Worm (Caenorhabditis elegans) whole organism, L1 larva: ENCODE data around the gene C38C10.3.

Source experiments
- C04F5.9 ChIP-seq: sonication (generic microtip); optimal IDR thresholded peaks from 2 replicates; lab custom pipeline; 2016; ENCODE audit warnings: missing genetic modification characterization, missing compliant biosample characterization
- F16B12.6 ChIP-seq: fragments of 150-350 bp; optimal IDR thresholded peaks from 2 replicates; lab custom pipeline; 2014; ENCODE audit warnings: missing biosample characterization, missing genetic modification characterization
- ama-1 ChIP-seq: fragments of 150-350 bp; optimal IDR thresholded peaks from 2 replicates; lab custom pipeline; 2014
- blmp-1 ChIP-seq: fragments of 150-350 bp; optimal IDR thresholded peaks from 2 replicates; lab custom pipeline; 2014; ENCODE audit warnings: missing biosample characterization, missing genetic modification characterization
- ceh-63 ChIP-seq: fragments of 200-800 bp; sonication (Bioruptor generic); optimal IDR thresholded peaks from 2 replicates; lab custom pipeline; 2018; ENCODE audit warnings: mild to moderate bottlenecking, missing genetic modification characterization, missing compliant biosample characterization
- ceh-82 ChIP-seq, 3 experiments: fragments of 150-350 bp in 1 of 3; sonication (generic microtip) in 2 of 3; optimal IDR thresholded peaks; 2 replicates each; lab custom pipeline; 2014 to 2017; ENCODE audit warnings: missing biosample characterization in 3 of 3, missing genetic modification characterization in 3 of 3
- dpl-1 ChIP-seq, 3 experiments: fragments of 150-350 bp in 2 of 3; sonication (generic microtip) in 1 of 3; optimal IDR thresholded peaks; 2 replicates each; lab custom pipeline; 2014 to 2017; ENCODE audit warnings: missing biosample characterization in 3 of 3, missing genetic modification characterization in 3 of 3, missing genetic modification reagents in 3 of 3
- dsc-1 ChIP-seq: sonication (generic microtip); optimal IDR thresholded peaks from 2 replicates; lab custom pipeline; 2016; ENCODE audit warnings: mild to moderate bottlenecking, missing genetic modification characterization, missing compliant biosample characterization
- efl-1 ChIP-seq, 4 experiments: fragments of 150-350 bp; optimal IDR thresholded peaks in 3 of 4; peaks in 1 of 4; 1 replicate in 1 of 4; 2 replicates in 3 of 4; lab custom pipeline; 2014; ENCODE audit warnings: missing biosample characterization in 2 of 4, missing genetic modification characterization in 2 of 4, missing genetic modification reagents in 2 of 4
- egl-13 ChIP-seq: sonication (generic microtip); optimal IDR thresholded peaks from 2 replicates; lab custom pipeline; 2016; ENCODE audit warnings: missing genotype, missing genetic modification reagents, missing genetic modification characterization, missing compliant biosample characterization
- elt-2 ChIP-seq: sonication (generic microtip); optimal IDR thresholded peaks from 2 replicates; lab custom pipeline; 2016; ENCODE audit warnings: missing genetic modification characterization, mild to moderate bottlenecking, inconsistent platforms, missing compliant biosample characterization, missing genetic modification reagents
- ets-5 ChIP-seq: fragments of 200-800 bp; sonication (Bioruptor generic); IDR thresholded peaks from 2 replicates; pipeline ENCODE4 v1.3.6; 2022; ENCODE audit warnings: missing genetic modification characterization, missing compliant biosample characterization
- fkh-4 ChIP-seq: sonication (generic microtip); optimal IDR thresholded peaks from 2 replicates; lab custom pipeline; 2016; ENCODE audit warnings: missing compliant biosample characterization, missing genetic modification characterization, borderline replicate concordance
- grh-1 ChIP-seq: fragments of 200-800 bp; sonication (Bioruptor generic); IDR thresholded peaks from 2 replicates; pipeline ENCODE4 v1.3.6; 2022; ENCODE audit warnings: missing genetic modification reagents, missing genetic modification characterization, missing compliant biosample characterization
- hpl-2 ChIP-seq: fragments of 150-350 bp; optimal IDR thresholded peaks from 2 replicates; lab custom pipeline; 2014; ENCODE audit warnings: missing biosample characterization, missing genetic modification reagents, missing genetic modification characterization
- irx-1 ChIP-seq: sonication (generic microtip); optimal IDR thresholded peaks from 2 replicates; lab custom pipeline; 2016; ENCODE audit warnings: missing genetic modification characterization, missing compliant biosample characterization
- isw-1 ChIP-seq: fragments of 200-800 bp; sonication (Bioruptor generic); IDR thresholded peaks from 2 replicates; pipeline ENCODE4 v1.3.6; 2022; ENCODE audit warnings: missing genetic modification characterization, missing compliant biosample characterization
- lin-14 ChIP-seq: fragments of 200-800 bp; sonication (Bioruptor generic); optimal IDR thresholded peaks from 2 replicates; lab custom pipeline; 2018; ENCODE audit warnings: mild to moderate bottlenecking, missing genetic modification characterization, moderate library complexity, missing compliant biosample characterization
- lin-15B ChIP-seq: fragments of 150-350 bp; sonication (generic microtip); optimal IDR thresholded peaks from 3 replicates; lab custom pipeline; 2014; ENCODE audit warnings: missing biosample characterization, missing genetic modification characterization
- lin-35 ChIP-seq, 2 experiments: fragments of 150-350 bp; optimal IDR thresholded peaks; 2 replicates each; lab custom pipeline; 2014; ENCODE audit warnings: missing biosample characterization in 2 of 2, missing genetic modification characterization in 2 of 2, missing genetic modification reagents in 2 of 2
- lin-39 ChIP-seq: fragments of 150-350 bp; optimal IDR thresholded peaks from 2 replicates; lab custom pipeline; 2014; ENCODE audit warnings: missing biosample characterization, missing genetic modification reagents, missing genetic modification characterization
- lsy-2 ChIP-seq, 2 experiments: fragments of 150-350 bp; optimal IDR thresholded peaks; 2 replicates each; lab custom pipeline; 2014; ENCODE audit warnings: missing biosample characterization in 2 of 2, missing genetic modification characterization in 2 of 2
- mab-9 ChIP-seq: fragments of 200-800 bp; sonication (Bioruptor generic); IDR thresholded peaks from 2 replicates; pipeline ENCODE4 v1.3.6; 2022; ENCODE audit warnings: missing genetic modification reagents, missing genetic modification characterization, missing compliant biosample characterization
- mdl-1 ChIP-seq, 2 experiments: fragments of 150-350 bp; optimal IDR thresholded peaks; 2 replicates each; lab custom pipeline; 2014 to 2017; ENCODE audit warnings: missing biosample characterization in 2 of 2, missing genetic modification characterization in 2 of 2, inconsistent platforms in 1 of 2
- mep-1 ChIP-seq: fragments of 150-350 bp; optimal IDR thresholded peaks from 2 replicates; lab custom pipeline; 2014; ENCODE audit warnings: missing biosample characterization, missing genetic modification characterization
- nhr-12 ChIP-seq: sonication (generic microtip); optimal IDR thresholded peaks from 2 replicates; lab custom pipeline; 2017; ENCODE audit warnings: missing biosample characterization, missing genetic modification characterization
- nhr-19 ChIP-seq: fragments of 200-800 bp; sonication (Bioruptor generic); conservative IDR thresholded peaks from 2 replicates; pipeline ENCODE4 v1.3.6; 2022; ENCODE audit warnings: missing genetic modification characterization, missing compliant biosample characterization
- nhr-20 ChIP-seq: sonication (generic microtip); optimal IDR thresholded peaks from 2 replicates; lab custom pipeline; 2016; ENCODE audit warnings: mild to moderate bottlenecking, missing genetic modification characterization, missing compliant biosample characterization
- nhr-47 ChIP-seq: sonication (generic microtip); optimal IDR thresholded peaks from 2 replicates; lab custom pipeline; 2016; ENCODE audit warnings: mild to moderate bottlenecking, missing genetic modification characterization, moderate library complexity, missing compliant biosample characterization
- nhr-71 ChIP-seq: sonication (generic microtip); optimal IDR thresholded peaks from 2 replicates; lab custom pipeline; 2016; ENCODE audit warnings: mild to moderate bottlenecking, missing genetic modification characterization, moderate library complexity, missing compliant biosample characterization
- nhr-85 ChIP-seq: sonication (generic microtip); peaks from one replicate; lab custom pipeline; 2016; ENCODE audit warnings: missing genetic modification characterization, inconsistent platforms, missing compliant biosample characterization
- rnt-1 ChIP-seq: sonication (generic microtip); optimal IDR thresholded peaks from 2 replicates; lab custom pipeline; 2016; ENCODE audit warnings: mild to moderate bottlenecking, missing genetic modification characterization, moderate library complexity, missing compliant biosample characterization
- swsn-7 ChIP-seq: sonication (generic microtip); optimal IDR thresholded peaks from 2 replicates; lab custom pipeline; 2016; ENCODE audit warnings: missing genetic modification characterization, missing compliant biosample characterization
- tbx-2 ChIP-seq: sonication (generic microtip); optimal IDR thresholded peaks from 2 replicates; lab custom pipeline; 2016; ENCODE audit warnings: missing genetic modification characterization, missing compliant biosample characterization
- unc-130 ChIP-seq: fragments of 150-350 bp; optimal IDR thresholded peaks from 2 replicates; lab custom pipeline; 2017; ENCODE audit warnings: missing biosample characterization, missing genetic modification characterization, inconsistent platforms
- unc-30 ChIP-seq: sonication (generic microtip); optimal IDR thresholded peaks from 2 replicates; lab custom pipeline; 2017; ENCODE audit warnings: missing biosample characterization, missing genetic modification characterization
- xbp-1 ChIP-seq: sonication (generic microtip); optimal IDR thresholded peaks from 2 replicates; lab custom pipeline; 2016; ENCODE audit warnings: missing genetic modification characterization, missing compliant biosample characterization
- zip-4 ChIP-seq: fragments of 200-800 bp; sonication (Bioruptor generic); optimal IDR thresholded peaks from 2 replicates; lab custom pipeline; 2018; ENCODE audit warnings: mild to moderate bottlenecking, missing genetic modification characterization, moderate library complexity, missing compliant biosample characterization
- ztf-11 ChIP-seq, 2 experiments: sonication (generic microtip); optimal IDR thresholded peaks; 2 replicates each; lab custom pipeline; 2016 to 2017; ENCODE audit warnings: missing genetic modification characterization in 2 of 2, missing biosample characterization in 1 of 2, missing compliant biosample characterization in 1 of 2
- ztf-4 ChIP-seq: fragments of 150-350 bp; optimal IDR thresholded peaks from 2 replicates; lab custom pipeline; 2014; ENCODE audit warnings: missing biosample characterization, missing genetic modification characterization

C38C10.3 gene

ce11 chrIII:9401036-9401435 is 15.6 kb upstream of the C38C10.3 start, which contains the start of gene nlp-48:
nlp-48 (minus strand) TSS chrIII:9401136.
- TF ChIP-seq egl-13 (tag; lab: Kevin White, UChicago) (no peak), nhr-12 (no peak), irx-1 (tag; lab: Kevin White, UChicago) (no peak), ztf-4 (tag; lab: Kevin White, UChicago) (no peak), tbx-2 (tag; lab: Kevin White, UChicago) (no peak), hpl-2 (GFP tag; lab: Kevin White, UChicago) (no peak), mab-9 (no peak), elt-2 (no peak), ama-1 (lab: Kevin White, UChicago) (no peak), lsy-2 (tag; optimal IDR thresholded peaks at IDR 0.05; lab: Kevin White, UChicago) (no peak), nhr-20 (tag; lab: Kevin White, UChicago) (no peak)

- TF ChIP-seq nhr-47 (tag; lab: Kevin White, UChicago) (peak; percentile 65), irx-1 (tag; lab: Kevin White, UChicago) (peak; percentile 4), nhr-85 (tag; lab: Kevin White, UChicago) (peak; percentile 73), ets-5 (GFP tag; lab: Robert Waterston, UW) (no peak), ztf-11 (tag; optimal IDR thresholded peaks at IDR 0.05; lab: Kevin White, UChicago) (no peak), efl-1 (optimal IDR thresholded peaks at IDR 0.05; lab: Kevin White, UChicago) (peak; percentile 59 to 88), efl-1 (GFP tag; optimal IDR thresholded peaks at IDR 0.05 in 1 of 2; lab: Kevin White, UChicago) (peak; percentile 88 to 99), lin-14 (GFP tag; lab: Kevin White, UChicago) (no peak), lin-15B (tag; lab: Kevin White, UChicago) (peak; percentile 23), ceh-82 (tag; optimal IDR thresholded peaks at IDR 0.05; lab: Kevin White, UChicago) (peak in 2 of 3 experiments; percentile 27 to 46), ceh-63 (no peak), dpl-1 (GFP tag; optimal IDR thresholded peaks at IDR 0.05; lab: Kevin White, UChicago) (peak; percentile 77 to 90 (median 87)), unc-130 (tag; lab: Kevin White, UChicago) (peak; percentile 61), dsc-1 (tag; lab: Kevin White, UChicago) (peak; percentile 26), nhr-19 (peak; percentile 49), zip-4 (no peak), rnt-1 (tag; lab: Kevin White, UChicago) (peak; percentile 57), lin-35 (GFP tag; optimal IDR thresholded peaks at IDR 0.05; lab: Kevin White, UChicago) (peak; percentile 85 to 94), mep-1 (tag; lab: Kevin White, UChicago) (peak; percentile 29), tbx-2 (tag; lab: Kevin White, UChicago) (no peak), lsy-2 (tag; optimal IDR thresholded peaks at IDR 0.05; lab: Kevin White, UChicago) (peak; percentile 56 to 72), C04F5.9 (tag; lab: Kevin White, UChicago) (peak; percentile 23), xbp-1 (tag; lab: Kevin White, UChicago) (no peak), unc-30 (tag; lab: Kevin White, UChicago) (no peak), nhr-71 (tag; lab: Kevin White, UChicago) (peak; percentile 37), blmp-1 (peak; percentile 52), lin-39 (tag; lab: Kevin White, UChicago) (no peak), swsn-7 (tag; lab: Kevin White, UChicago) (peak; percentile 40), grh-1 (GFP tag; lab: Robert Waterston, UW) (no peak), mdl-1 (tag; optimal IDR thresholded peaks at IDR 0.05; lab: Kevin White, UChicago) (peak in 1 of 2 experiments; percentile 23), fkh-4 (tag; lab: Kevin White, UChicago) (no peak), isw-1 (GFP tag; lab: Robert Waterston, UW) (peak; percentile 11; the same call in 1 of the 2 replicates), F16B12.6 (tag; lab: Kevin White, UChicago) (peak; percentile 90)
Observed at ce11 chrIII:9393114-9393780, 7.8 kb upstream of the C38C10.3 start, which contains the start of the genes gpr-2 and rgr-1. gpr-2 (minus strand) TSS chrIII:9393164. rgr-1 (plus strand) TSS chrIII:9393730.
